Worm (Caenorhabditis elegans) whole organism, midembryonic: ENCODE measurements around the gene C49C3.10.

Experiments
- cog-1 ChIP-seq: sonication (generic microtip); optimal IDR thresholded peaks from 2 replicates; lab custom pipeline; 2016; ENCODE audit warnings: missing genetic modification characterization, missing compliant biosample characterization
- flt-1 ChIP-seq: fragments of 200-800 bp; sonication (Bioruptor generic); IDR thresholded peaks from 2 replicates; pipeline ENCODE4 v1.3.6; 2022; ENCODE audit warnings: missing genetic modification characterization, missing compliant biosample characterization
- klf-2 ChIP-seq: fragments of 200-800 bp; sonication (Bioruptor generic); conservative IDR thresholded peaks from 2 replicates; pipeline ENCODE4 v1.3.6; 2022; ENCODE audit warnings: missing genetic modification reagents, missing genetic modification characterization, missing compliant biosample characterization
- tab-1 ChIP-seq: fragments of 200-800 bp; sonication (Bioruptor generic); IDR thresholded peaks from 2 replicates; pipeline ENCODE4 v1.3.6; 2022; ENCODE audit warnings: missing genetic modification characterization, missing compliant biosample characterization
- ztf-23 ChIP-seq: fragments of 200-800 bp; sonication (Bioruptor generic); IDR thresholded peaks from 2 replicates; pipeline ENCODE4 v1.3.6; 2022; ENCODE audit warnings: missing genetic modification reagents, missing genetic modification characterization, missing compliant biosample characterization
- ztf-29 ChIP-seq: fragments of 200-800 bp; sonication (Bioruptor generic); IDR thresholded peaks from 2 replicates; pipeline ENCODE4 v1.3.6; 2022; ENCODE audit warnings: missing genetic modification reagents, missing genetic modification characterization, missing compliant biosample characterization

DNA sequence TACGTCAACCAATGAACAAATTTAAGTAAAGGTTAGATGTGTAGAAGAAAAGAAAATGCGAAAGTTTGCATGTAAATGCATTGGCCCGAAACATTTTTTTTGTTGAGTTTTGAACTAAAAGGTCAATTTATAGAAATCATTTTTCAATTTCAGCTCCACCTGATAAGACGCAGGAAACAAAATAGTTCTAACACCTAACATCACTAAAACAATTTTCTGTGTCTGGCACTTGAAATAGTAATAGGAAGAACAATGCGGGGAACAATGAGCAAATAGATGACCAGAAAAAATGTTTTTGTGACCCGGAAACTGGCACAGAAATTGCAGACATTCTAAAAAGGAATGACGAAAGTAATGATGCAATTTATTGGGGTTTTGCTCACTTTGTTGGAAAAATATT lies 46.4 kb downstream of the C49C3.10 start:
- TF ChIP-seq ztf-23 (no peak), flt-1 (GFP tag; lab: Robert Waterston, UW) (no peak), cog-1 (tag; lab: Kevin White, UChicago) (no peak), klf-2 (GFP tag; lab: Robert Waterston, UW) (no peak), tab-1 (GFP tag; lab: Robert Waterston, UW) (no peak), ztf-29 (GFP tag; lab: Robert Waterston, UW) (no peak)
